Worm (Caenorhabditis elegans): ENCODE data around the gene csc-1.

DNA sequence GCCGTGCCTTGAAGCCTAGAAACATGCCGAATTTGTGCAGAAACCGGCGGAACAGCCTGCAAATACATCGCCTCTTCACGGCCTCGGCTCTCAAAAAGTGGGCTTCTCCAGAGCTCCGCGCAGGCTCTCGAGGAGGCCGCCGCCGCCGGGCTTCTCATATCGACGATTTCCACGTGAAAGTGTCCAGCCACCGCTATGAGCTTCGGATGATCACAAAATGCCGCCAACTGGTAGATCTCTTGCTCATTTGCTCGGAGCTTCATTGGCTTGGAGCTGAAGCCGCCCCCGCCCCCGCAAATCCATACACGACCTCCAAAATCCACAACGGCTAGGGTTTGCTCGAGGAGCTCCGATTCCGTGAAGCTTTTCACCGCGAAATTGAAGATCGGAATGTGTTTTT, 36.2 kb upstream of the csc-1 start:
- no peak for TF ChIP-seq nfya-1 (tag; optimal IDR thresholded peaks at IDR 0.05; ENCODE audit: borderline replicate concordance, insufficient read depth)
- TF ChIP-seq attf-3 (GFP tag; conservative IDR thresholded peaks at IDR 0.05): no peak
- no peak for TF ChIP-seq somi-1 (GFP tag; optimal IDR thresholded peaks at IDR 0.05)
- TF ChIP-seq unc-130 (GFP tag; optimal IDR thresholded peaks at IDR 0.05): no peak
